Worm (Caenorhabditis elegans): ENCODE data around the gene svh-1.

The svh-1 gene

ce11 chrIV:8243599-8243998 is 37.2 kb downstream of the svh-1 start, which contains the start of gene T09A12.8:
T09A12.8 (minus strand) TSS chrIV:8243699.
- TF ChIP-seq grh-1 (GFP tag; IDR thresholded peaks at IDR 0.05): no peak
- no peak for TF ChIP-seq elt-2 (tag; optimal IDR thresholded peaks at IDR 0.05)
- TF ChIP-seq nhr-76 (tag; optimal IDR thresholded peaks at IDR 0.05): no peak
- no peak for TF ChIP-seq hlh-17 (GFP tag; optimal IDR thresholded peaks at IDR 0.05; ENCODE audit: borderline replicate concordance)
- TF ChIP-seq dpl-1 (GFP tag; optimal IDR thresholded peaks at IDR 0.05): no peak
- no peak for TF ChIP-seq pax-3 (tag; optimal IDR thresholded peaks at IDR 0.05)
- no peak for TF ChIP-seq elt-3 (tag; optimal IDR thresholded peaks at IDR 0.05)
- TF ChIP-seq zag-1 (tag; optimal IDR thresholded peaks at IDR 0.05): no peak
- no peak for TF ChIP-seq vab-15 (tag; optimal IDR thresholded peaks at IDR 0.05)
- TF ChIP-seq efl-1 (optimal IDR thresholded peaks at IDR 0.05): no peak
- no peak for TF ChIP-seq efl-1 (GFP tag; optimal IDR thresholded peaks at IDR 0.05 in 1 of 2)
- no peak for TF ChIP-seq sox-4 (tag; optimal IDR thresholded peaks at IDR 0.05)
- no peak for TF ChIP-seq lin-35 (GFP tag; optimal IDR thresholded peaks at IDR 0.05)
- TF ChIP-seq tbx-2 (tag; optimal IDR thresholded peaks at IDR 0.05): no peak
- no peak for TF ChIP-seq lin-13 (GFP tag; optimal IDR thresholded peaks at IDR 0.05)
- no peak for TF ChIP-seq unc-98 (GFP tag; IDR thresholded peaks at IDR 0.05)
- TF ChIP-seq Y116A8C.19 (tag; optimal IDR thresholded peaks at IDR 0.05; ENCODE audit: borderline replicate concordance): no peak
- no peak for TF ChIP-seq aly-2 (tag; optimal IDR thresholded peaks at IDR 0.05)
- TF ChIP-seq mef-2 (tag; optimal IDR thresholded peaks at IDR 0.05): no peak
- TF ChIP-seq ceh-63 (GFP tag; optimal IDR thresholded peaks at IDR 0.05): no peak

ce11 chrIV:8244112-8244511 is 37.7 kb downstream of the svh-1 start, which contains the start of gene T09A12.1:
T09A12.1 (plus strand) TSS chrIV:8244412.
- no peak for TF ChIP-seq F16B12.6 (tag; optimal IDR thresholded peaks at IDR 0.05)
- TF ChIP-seq jun-1 (tag; optimal IDR thresholded peaks at IDR 0.05): no peak
- TF ChIP-seq fos-1 (tag; optimal IDR thresholded peaks at IDR 0.05): no peak
- TF ChIP-seq unc-62 (GFP tag; optimal IDR thresholded peaks at IDR 0.05): no peak
- TF ChIP-seq C16A3.4 (tag; optimal IDR thresholded peaks at IDR 0.05): no peak
- no peak for TF ChIP-seq rnt-1 (tag; optimal IDR thresholded peaks at IDR 0.05)
- TF ChIP-seq Y116A8C.19 (tag; optimal IDR thresholded peaks at IDR 0.05; ENCODE audit: borderline replicate concordance): no peak
- TF ChIP-seq pag-3 (tag; optimal IDR thresholded peaks at IDR 0.05; ENCODE audit: borderline replicate concordance, insufficient read depth): no peak
- no peak for TF ChIP-seq skn-1 (tag; optimal IDR thresholded peaks at IDR 0.05)
- no peak for TF ChIP-seq snu-23 (GFP tag; optimal IDR thresholded peaks at IDR 0.05)

ce11 chrIV:8247341-8247740 is 40.9 kb downstream of the svh-1 start:
- TF ChIP-seq aly-2 (tag; optimal IDR thresholded peaks at IDR 0.05) (no peak), nhr-85 (tag) (peak; percentile 81), lin-14 (GFP tag; optimal IDR thresholded peaks at IDR 0.05) (peak; percentile 17)

ce11 chrIV:8251346-8251745 is 44.9 kb downstream of the svh-1 start:
- TF ChIP-seq elt-2 (tag; optimal IDR thresholded peaks at IDR 0.05) (peak; percentile 27), unc-30 (tag; optimal IDR thresholded peaks at IDR 0.05) (no peak), lin-35 (GFP tag; optimal IDR thresholded peaks at IDR 0.05) (peak in 1 of 2 experiments; percentile 0), lir-3 (tag; optimal IDR thresholded peaks at IDR 0.05; ENCODE audit: poor library complexity) (no peak)

- TF ChIP-seq Y116A8C.19 (tag; optimal IDR thresholded peaks at IDR 0.05; ENCODE audit: borderline replicate concordance) (no peak), hlh-4 (tag; optimal IDR thresholded peaks at IDR 0.05) (no peak), aha-1 (tag; optimal IDR thresholded peaks at IDR 0.05) (no peak), dsc-1 (tag; optimal IDR thresholded peaks at IDR 0.05) (peak; percentile 68), vab-15 (tag; optimal IDR thresholded peaks at IDR 0.05) (no peak), fos-1 (tag; optimal IDR thresholded peaks at IDR 0.05) (no peak), ceh-88 (GFP tag; IDR thresholded peaks at IDR 0.05) (no peak), ama-1 (optimal IDR thresholded peaks at IDR 0.05) (no peak), blmp-1 (tag; optimal IDR thresholded peaks at IDR 0.05) (peak; percentile 17), ceh-90 (tag; optimal IDR thresholded peaks at IDR 0.05) (no peak), lir-3 (tag; optimal IDR thresholded peaks at IDR 0.05; ENCODE audit: poor library complexity) (peak; percentile 36), C16A3.4 (tag; optimal IDR thresholded peaks at IDR 0.05) (peak; percentile 64), lsy-2 (tag; optimal IDR thresholded peaks at IDR 0.05) (peak; percentile 48 to 72), swsn-7 (tag; optimal IDR thresholded peaks at IDR 0.05) (peak; percentile 74), efl-1 (optimal IDR thresholded peaks at IDR 0.05) (peak; percentile 56), efl-1 (GFP tag; optimal IDR thresholded peaks at IDR 0.05 in 1 of 2) (peak; percentile 51 to 95), skn-1 (tag; optimal IDR thresholded peaks at IDR 0.05) (peak; percentile 46), nhr-19 (GFP tag; conservative IDR thresholded peaks at IDR 0.05) (peak; percentile 38; the same call in 1 of the 2 replicates), snu-23 (GFP tag; optimal IDR thresholded peaks at IDR 0.05) (peak; percentile 80), jun-1 (tag; optimal IDR thresholded peaks at IDR 0.05) (no peak), ceh-63 (GFP tag; optimal IDR thresholded peaks at IDR 0.05) (no peak), rnt-1 (tag; optimal IDR thresholded peaks at IDR 0.05) (peak; percentile 81), ztf-4 (tag; optimal IDR thresholded peaks at IDR 0.05) (no peak), nhr-12 (tag; optimal IDR thresholded peaks at IDR 0.05) (no peak)
These were observed 46.4 kb downstream of the svh-1 start for ce11 chrIV:8252856-8253255.
